Worm (Caenorhabditis elegans): Measurements from ENCODE around the gene F19B2.7.

- TF ChIP-seq T22C8.4 (GFP tag; IDR thresholded peaks at IDR 0.05) (no peak), ztf-29 (GFP tag; IDR thresholded peaks at IDR 0.05) (no peak), ref-1 (GFP tag; conservative IDR thresholded peaks at IDR 0.05) (no peak), flt-1 (GFP tag; IDR thresholded peaks at IDR 0.05) (no peak)
These were observed 26.4 kb upstream of the F19B2.7 start for ce11 chrV:20125137-20125536.
